Fruit fly (Drosophila melanogaster) whole organism, embryonic: Measurements from ENCODE around the gene Dora.
A peak's percentile ranks its signal among the peaks of the same experiment; 100 is the strongest.

Experiments used
- Bdp1 ChIP-seq: fragments of 200-800 bp; sonication (Bioruptor generic); optimal IDR thresholded peaks from 3 replicates; lab custom pipeline; 2016; ENCODE audit warnings: missing biosample characterization, missing genetic modification characterization
- Blimp-1 ChIP-seq: fragments of 200-800 bp; sonication (Bioruptor generic); optimal IDR thresholded peaks from 3 replicates; lab custom pipeline; 2018; ENCODE audit warnings: missing biosample characterization, missing genetic modification characterization, mild to moderate bottlenecking, moderate library complexity, missing genetic modification reagents
- CG10267 ChIP-seq: fragments of 200-800 bp; sonication (Bioruptor generic); optimal IDR thresholded peaks from 2 replicates; lab custom pipeline; 2018; ENCODE audit warnings: missing biosample characterization, mild to moderate bottlenecking, missing genetic modification characterization, moderate library complexity
- CG10366 ChIP-seq: fragments of 200-800 bp; sonication (Bioruptor generic); IDR thresholded peaks from 2 replicates; pipeline ENCODE4 v1.3.6; 2022; ENCODE audit warnings: missing biosample characterization, missing genetic modification characterization
- CG10431 ChIP-seq: fragments of 200-800 bp; sonication (Bioruptor generic); optimal IDR thresholded peaks from 3 replicates; lab custom pipeline; 2018; ENCODE audit warnings: missing biosample characterization, mild to moderate bottlenecking, missing genetic modification characterization
- CG10979 ChIP-seq: fragments of 200-800 bp; sonication (Bioruptor generic); optimal IDR thresholded peaks from 2 replicates; lab custom pipeline; 2018; ENCODE audit warnings: missing biosample characterization, mild to moderate bottlenecking, missing genetic modification characterization, moderate library complexity
- CG11398 ChIP-seq: fragments of 200-800 bp; sonication (Bioruptor generic); optimal IDR thresholded peaks from 2 replicates; lab custom pipeline; 2016; ENCODE audit warnings: missing biosample characterization, missing genetic modification characterization
- CG11504 ChIP-seq: fragments of 200-800 bp; sonication (Bioruptor generic); optimal IDR thresholded peaks from 3 replicates; lab custom pipeline; 2019; ENCODE audit warnings: missing biosample characterization, mild to moderate bottlenecking, missing genetic modification characterization, moderate library complexity
- CG11560 ChIP-seq: fragments of 200-800 bp; sonication (Bioruptor generic); IDR thresholded peaks from 3 replicates; pipeline ENCODE4 v1.3.6; 2022; ENCODE audit warnings: missing biosample characterization, missing genetic modification characterization
- CG11695 ChIP-seq: fragments of 200-800 bp; sonication (Bioruptor generic); IDR thresholded peaks from 3 replicates; pipeline ENCODE4 v1.3.6; 2022; ENCODE audit warnings: missing biosample characterization, missing genetic modification characterization
- CG14014 ChIP-seq: fragments of 200-800 bp; sonication (Bioruptor generic); IDR thresholded peaks from 2 replicates; pipeline ENCODE4 v1.3.6; 2022; ENCODE audit warnings: missing biosample characterization, missing genetic modification characterization
- CG14667 ChIP-seq: fragments of 200-800 bp; sonication (Bioruptor generic); IDR thresholded peaks from 2 replicates; pipeline ENCODE4 v1.3.6; 2022; ENCODE audit warnings: missing biosample characterization, missing genetic modification characterization
- CG15073 ChIP-seq: fragments of 200-800 bp; sonication (Bioruptor generic); optimal IDR thresholded peaks from 2 replicates; lab custom pipeline; 2016; ENCODE audit warnings: missing biosample characterization, missing genetic modification characterization
- CG15601 ChIP-seq: fragments of 200-800 bp; sonication (Bioruptor generic); optimal IDR thresholded peaks from 3 replicates; lab custom pipeline; 2019; ENCODE audit warnings: missing biosample characterization, mild to moderate bottlenecking, missing genetic modification characterization, moderate library complexity
- CG15696 ChIP-seq: fragments of 200-800 bp; sonication (Bioruptor generic); optimal IDR thresholded peaks from 2 replicates; lab custom pipeline; 2019; ENCODE audit warnings: missing biosample characterization, mild to moderate bottlenecking, missing genetic modification characterization, moderate library complexity
- CG17829 ChIP-seq: fragments of 200-800 bp; optimal IDR thresholded peaks from 2 replicates; lab custom pipeline; 2019; ENCODE audit warnings: missing biosample characterization, mild to moderate bottlenecking, missing genetic modification characterization, moderate library complexity
- CG17912 ChIP-seq: fragments of 200-800 bp; sonication (Bioruptor generic); optimal IDR thresholded peaks from 2 replicates; lab custom pipeline; 2018; ENCODE audit warnings: missing biosample characterization, mild to moderate bottlenecking, missing genetic modification characterization
- CG18619 ChIP-seq: fragments of 200-800 bp; sonication (Bioruptor generic); optimal IDR thresholded peaks from 3 replicates; lab custom pipeline; 2017; ENCODE audit warnings: missing biosample characterization, mild to moderate bottlenecking, missing genetic modification characterization
- CG2712 ChIP-seq: fragments of 200-800 bp; optimal IDR thresholded peaks from 3 replicates; lab custom pipeline; 2019; ENCODE audit warnings: missing biosample characterization, mild to moderate bottlenecking, missing genetic modification characterization, moderate library complexity
- CG33557 ChIP-seq: fragments of 200-800 bp; sonication (Bioruptor generic); optimal IDR thresholded peaks from 2 replicates; lab custom pipeline; 2019; ENCODE audit warnings: missing biosample characterization, mild to moderate bottlenecking, missing genetic modification characterization, moderate library complexity
- CG34422 ChIP-seq: fragments of 200-800 bp; sonication (Bioruptor generic); IDR thresholded peaks from 3 replicates; pipeline ENCODE4 v1.3.6; 2022; ENCODE audit warnings: missing biosample characterization, missing genetic modification characterization
- CG4730 ChIP-seq: fragments of 200-800 bp; sonication (Bioruptor generic); IDR thresholded peaks from 2 replicates; pipeline ENCODE4 v1.3.6; 2022; ENCODE audit warnings: missing biosample characterization, missing genetic modification characterization
- CG7839 ChIP-seq: fragments of 200-800 bp; sonication (Bioruptor generic); optimal IDR thresholded peaks from 3 replicates; lab custom pipeline; 2018; ENCODE audit warnings: missing biosample characterization, mild to moderate bottlenecking, missing genetic modification characterization, moderate library complexity
- CG9817 ChIP-seq: fragments of 200-800 bp; sonication (Bioruptor generic); optimal IDR thresholded peaks from 2 replicates; lab custom pipeline; 2018; ENCODE audit warnings: missing biosample characterization, mild to moderate bottlenecking, missing genetic modification characterization, moderate library complexity
- Camta ChIP-seq: fragments of 200-800 bp; sonication (Bioruptor generic); optimal IDR thresholded peaks from 2 replicates; lab custom pipeline; 2016; ENCODE audit warnings: missing biosample characterization, missing genetic modification characterization
- HHEX ChIP-seq: fragments of 200-800 bp; sonication (Bioruptor generic); optimal IDR thresholded peaks from 3 replicates; lab custom pipeline; 2017; ENCODE audit warnings: missing biosample characterization, mild to moderate bottlenecking, missing genetic modification characterization, missing genetic modification reagents
- Hmr ChIP-seq: fragments of 200-800 bp; sonication (Bioruptor generic); optimal IDR thresholded peaks from 3 replicates; lab custom pipeline; 2017; ENCODE audit warnings: mild to moderate bottlenecking, missing biosample characterization, missing genetic modification reagents, missing genetic modification characterization
- Mad ChIP-seq: fragments of 200-800 bp; sonication (Bioruptor generic); optimal IDR thresholded peaks from 2 replicates; lab custom pipeline; 2016; ENCODE audit warnings: missing biosample characterization, missing genetic modification characterization
- Meics ChIP-seq: fragments of 200-800 bp; sonication (Bioruptor generic); optimal IDR thresholded peaks from 2 replicates; lab custom pipeline; 2017; ENCODE audit warnings: missing biosample characterization, mild to moderate bottlenecking, missing genetic modification characterization
- Ptx1 ChIP-seq: fragments of 200-800 bp; sonication (Bioruptor generic); IDR thresholded peaks from 2 replicates; pipeline ENCODE4 v1.3.6; 2022; ENCODE audit warnings: missing biosample characterization, missing genetic modification characterization
- Rfx ChIP-seq: fragments of 200-800 bp; sonication (Bioruptor generic); IDR thresholded peaks from 2 replicates; pipeline ENCODE4 v1.3.6; 2022; ENCODE audit warnings: missing biosample characterization, missing genetic modification characterization
- az2 ChIP-seq: fragments of 200-800 bp; sonication (Bioruptor generic); optimal IDR thresholded peaks from 3 replicates; lab custom pipeline; 2016; ENCODE audit warnings: missing biosample characterization, missing genetic modification characterization
- caup ChIP-seq: fragments of 200-800 bp; sonication (Bioruptor generic); optimal IDR thresholded peaks from 3 replicates; lab custom pipeline; 2017; ENCODE audit warnings: missing biosample characterization, mild to moderate bottlenecking, missing genetic modification characterization, moderate library complexity; ENCODE audit not compliant: severe bottlenecking
- croc ChIP-seq: fragments of 200-800 bp; sonication (Bioruptor generic); conservative IDR thresholded peaks from 3 replicates; pipeline ENCODE4 v1.3.6; 2022; ENCODE audit warnings: missing biosample characterization, missing genetic modification characterization
- dm ChIP-seq: fragments of 200-800 bp; sonication (Bioruptor generic); optimal IDR thresholded peaks from 3 replicates; lab custom pipeline; 2016; ENCODE audit warnings: missing biosample characterization, missing genetic modification characterization
- dmrt99B ChIP-seq: fragments of 200-800 bp; sonication (Bioruptor generic); optimal IDR thresholded peaks from 2 replicates; lab custom pipeline; 2018; ENCODE audit warnings: missing biosample characterization, mild to moderate bottlenecking, missing genetic modification characterization, moderate library complexity
- dysf ChIP-seq: fragments of 200-800 bp; sonication (Bioruptor generic); IDR thresholded peaks from 3 replicates; pipeline ENCODE4 v1.3.6; 2022; ENCODE audit warnings: missing biosample characterization, missing genetic modification characterization
- eve ChIP-seq, 2 experiments: fragments of >200 bp; optimal IDR thresholded peaks; 2 replicates each; lab custom pipeline; 2017; ENCODE audit warnings: missing biosample characterization in 2 of 2, missing genetic modification characterization in 2 of 2
- fd102C ChIP-seq: fragments of 200-800 bp; sonication (Bioruptor generic); optimal IDR thresholded peaks from 2 replicates; lab custom pipeline; 2018; ENCODE audit warnings: missing biosample characterization, mild to moderate bottlenecking, missing genetic modification characterization, moderate library complexity
- gcm2 ChIP-seq: fragments of 200-800 bp; sonication (Bioruptor generic); optimal IDR thresholded peaks from 2 replicates; lab custom pipeline; 2016; ENCODE audit warnings: missing biosample characterization, missing genetic modification characterization
- grau ChIP-seq: fragments of 200-800 bp; optimal IDR thresholded peaks from 3 replicates; lab custom pipeline; 2019; ENCODE audit warnings: missing biosample characterization, mild to moderate bottlenecking, missing genetic modification characterization, moderate library complexity
- org-1 ChIP-seq: fragments of 200-800 bp; sonication (Bioruptor generic); optimal IDR thresholded peaks from 2 replicates; lab custom pipeline; 2017; ENCODE audit warnings: missing biosample characterization, missing genetic modification characterization
- pnt ChIP-seq: fragments of 200-800 bp; sonication (Bioruptor generic); optimal IDR thresholded peaks from 3 replicates; lab custom pipeline; 2016; ENCODE audit warnings: missing biosample characterization, missing genetic modification characterization
- repo ChIP-seq: fragments of 200-800 bp; sonication (Bioruptor generic); optimal IDR thresholded peaks from 2 replicates; lab custom pipeline; 2016; ENCODE audit warnings: missing biosample characterization, missing genetic modification characterization
- row ChIP-seq: fragments of 200-800 bp; sonication (Bioruptor generic); IDR thresholded peaks from 3 replicates; pipeline ENCODE4 v1.3.6; 2022; ENCODE audit warnings: missing biosample characterization, missing genetic modification characterization
- sc ChIP-seq, 3 experiments: fragments of >200 bp in 2 of 3; fragments of 200-800 bp in 1 of 3; sonication (Bioruptor generic) in 1 of 3; optimal IDR thresholded peaks; 2 replicates in 2 of 3; 3 replicates in 1 of 3; lab custom pipeline; 2017; ENCODE audit warnings: mild to moderate bottlenecking in 1 of 3, missing biosample characterization in 1 of 3, missing genetic modification characterization in 1 of 3, missing genetic modification reagents in 1 of 3
- seq ChIP-seq: fragments of 200-800 bp; sonication (Bioruptor generic); IDR thresholded peaks from 2 replicates; pipeline ENCODE4 v1.3.6; 2022; ENCODE audit warnings: missing biosample characterization, missing genetic modification characterization
- stwl ChIP-seq: fragments of 200-800 bp; sonication (Bioruptor generic); optimal IDR thresholded peaks from 3 replicates; lab custom pipeline; 2018; ENCODE audit warnings: missing biosample characterization, mild to moderate bottlenecking, missing genetic modification characterization, moderate library complexity
- tio ChIP-seq: fragments of 200-800 bp; sonication (Bioruptor generic); optimal IDR thresholded peaks from 2 replicates; lab custom pipeline; 2017; ENCODE audit warnings: missing biosample characterization, missing genetic modification characterization, inconsistent platforms
- tna ChIP-seq: fragments of 200-800 bp; sonication (Bioruptor generic); IDR thresholded peaks from 2 replicates; pipeline ENCODE4 v1.3.6; 2022; ENCODE audit warnings: missing biosample characterization, missing genetic modification characterization; ENCODE audit not compliant: partially characterized antibody

Dora gene

dm6 chrX:18923531-18923930, 59.8 kb downstream of the Dora start (continued):
- TF ChIP-seq org-1 (GFP tag; lab: Kevin White, UChicago), result peak; percentile 17
- TF ChIP-seq gcm2 (GFP tag; lab: Kevin White, UChicago), result no peak
- TF ChIP-seq Rfx, result peak; percentile 36; the same call in 1 of the 2 replicates
- TF ChIP-seq Mad (GFP tag; lab: Kevin White, UChicago), result peak; percentile 7
- TF ChIP-seq CG11398 (GFP tag; lab: Kevin White, UChicago), result peak; percentile 37
- TF ChIP-seq tna (GFP tag; lab: Robert Waterston, UW), result no peak
- peak; percentile 63 for TF ChIP-seq CG10366 (GFP tag; lab: Robert Waterston, UW)
- peak; percentile 49 for TF ChIP-seq CG17829 (tag; lab: Kevin White, UChicago)
- TF ChIP-seq CG14014 (GFP tag; lab: Robert Waterston, UW), result 0 out of 2 replicates have a peak, but pooled peaks have one; percentile 25
- peak; percentile 74 for TF ChIP-seq Blimp-1
- TF ChIP-seq HHEX, result peak; percentile 4
- TF ChIP-seq eve (GFP tag; optimal IDR thresholded peaks at IDR 0.05; lab: Kevin White, UChicago), result peak in 1 of 2 experiments; percentile 62
- peak; percentile 45; the same call in 1 of the 3 replicates for TF ChIP-seq CG11695
- TF ChIP-seq caup, result no peak
- TF ChIP-seq Hmr (GFP tag; lab: Kevin White, UChicago), result no peak
- TF ChIP-seq tio, result peak; percentile 12
- peak; percentile 61 for TF ChIP-seq CG11504 (tag; lab: Kevin White, UChicago)
- no peak for TF ChIP-seq CG17912 (GFP tag; lab: Kevin White, UChicago)
- TF ChIP-seq CG10431 (GFP tag; lab: Kevin White, UChicago), result peak; percentile 9
- peak; percentile 69 for TF ChIP-seq dysf (GFP tag; lab: Robert Waterston, UW)
- peak; percentile 33 for TF ChIP-seq repo (GFP tag; lab: Kevin White, UChicago)
- TF ChIP-seq CG34422, result 0 out of 3 replicates have a peak, but pooled peaks have one; percentile 26
- TF ChIP-seq seq (GFP tag; lab: Robert Waterston, UW), result peak; percentile 43; the same call in 1 of the 2 replicates
- TF ChIP-seq CG18619 (GFP tag; lab: Kevin White, UChicago), result peak; percentile 14
- TF ChIP-seq Camta (GFP tag; lab: Kevin White, UChicago), result peak; percentile 11
- peak; percentile 35 for TF ChIP-seq pnt (GFP tag; lab: Kevin White, UChicago)
- no peak for TF ChIP-seq sc (optimal IDR thresholded peaks at IDR 0.05; lab: Kevin White, UChicago)
- peak; percentile 40 for TF ChIP-seq sc (GFP tag; optimal IDR thresholded peaks at IDR 0.05; lab: Kevin White, UChicago)
- peak; percentile 56 for TF ChIP-seq az2 (GFP tag; lab: Kevin White, UChicago)
- TF ChIP-seq CG10267 (tag; lab: Kevin White, UChicago), result peak; percentile 51
- peak; percentile 77 for TF ChIP-seq CG10979
- TF ChIP-seq CG9817 (tag; lab: Kevin White, UChicago), result no peak
- no peak for TF ChIP-seq stwl (tag; lab: Kevin White, UChicago)
- TF ChIP-seq CG15696 (tag; lab: Kevin White, UChicago), result no peak
- peak; percentile 59 for TF ChIP-seq CG15601 (tag; lab: Kevin White, UChicago)
- TF ChIP-seq Meics (GFP tag; lab: Kevin White, UChicago), result no peak
- TF ChIP-seq row (GFP tag; lab: Robert Waterston, UW), result peak; percentile 61
- TF ChIP-seq CG2712 (tag; lab: Kevin White, UChicago), result peak; percentile 73
- TF ChIP-seq CG33557, result no peak
- TF ChIP-seq croc, result peak; percentile 64
- peak; percentile 35 for TF ChIP-seq CG4730
- peak; percentile 56 for TF ChIP-seq dmrt99B
- no peak for TF ChIP-seq CG15073 (GFP tag; lab: Kevin White, UChicago)
- peak; percentile 50 for TF ChIP-seq CG7839 (tag; lab: Kevin White, UChicago)
- peak; percentile 10 for TF ChIP-seq Bdp1
- TF ChIP-seq Ptx1 (GFP tag; lab: Robert Waterston, UW), result peak; percentile 45
- TF ChIP-seq CG14667 (GFP tag; lab: Robert Waterston, UW), result peak; percentile 29; the same call in 1 of the 2 replicates
- TF ChIP-seq dm (GFP tag; lab: Kevin White, UChicago), result no peak
- TF ChIP-seq fd102C (GFP tag; lab: Kevin White, UChicago), result no peak
- TF ChIP-seq grau, result peak; percentile 40
- no peak for TF ChIP-seq CG11560
